Worm (Caenorhabditis elegans) whole organism, mixed stage, embryonic: ENCODE data around the gene abu-2.

ENCODE experiments used
- elt-1 ChIP-seq: sonication (generic microtip); optimal IDR thresholded peaks from 2 replicates; lab custom pipeline; 2017; ENCODE audit warnings: missing genetic modification characterization, mild to moderate bottlenecking, missing compliant biosample characterization, antibody characterized with exemption, moderate library complexity, borderline replicate concordance; ENCODE audit not compliant: insufficient read depth
- lin-13 ChIP-seq: fragments of 150-350 bp; optimal IDR thresholded peaks from 2 replicates; lab custom pipeline; 2014; ENCODE audit warnings: missing biosample characterization, missing genetic modification characterization
- lin-32 ChIP-seq: fragments of 200-800 bp; sonication (Bioruptor generic); optimal IDR thresholded peaks from 2 replicates; lab custom pipeline; 2018; ENCODE audit warnings: mild to moderate bottlenecking, missing genetic modification characterization, missing compliant biosample characterization
- nhr-12 ChIP-seq: fragments of 150-350 bp; optimal IDR thresholded peaks from 2 replicates; lab custom pipeline; 2014; ENCODE audit warnings: missing biosample characterization, missing genetic modification characterization
- sem-2 ChIP-seq: fragments of 200-800 bp; sonication (Bioruptor generic); optimal IDR thresholded peaks from 2 replicates; lab custom pipeline; 2018; ENCODE audit warnings: mild to moderate bottlenecking, missing genetic modification characterization, missing compliant biosample characterization
- unc-62 ChIP-seq: fragments of 150-350 bp; optimal IDR thresholded peaks from 2 replicates; lab custom pipeline; 2014; ENCODE audit warnings: missing biosample characterization, missing genetic modification reagents, missing genetic modification characterization
- zip-8 ChIP-seq: fragments of 150-350 bp; optimal IDR thresholded peaks from 2 replicates; lab custom pipeline; 2014; ENCODE audit warnings: missing biosample characterization, missing genetic modification characterization

- TF ChIP-seq nhr-12 = no peak
- no peak for TF ChIP-seq sem-2
- no peak for TF ChIP-seq elt-1 (tag; lab: Kevin White, UChicago)
- no peak for TF ChIP-seq unc-62 (GFP tag; lab: Kevin White, UChicago)
- TF ChIP-seq lin-32 (GFP tag; lab: Kevin White, UChicago) = no peak
- TF ChIP-seq zip-8 (tag; lab: Kevin White, UChicago) = no peak
- TF ChIP-seq lin-13 (tag; lab: Kevin White, UChicago) = no peak
Observed at ce11 chrX:1451816-1452602, 41.6 kb upstream of the abu-2 start.
